Worm (Caenorhabditis elegans) whole organism, late embryonic: ENCODE measurements around the gene C12D12.1.

Experiments used
- C38D4.7 ChIP-seq: fragments of 200-800 bp; sonication (Bioruptor generic); optimal IDR thresholded peaks from 2 replicates; lab custom pipeline; 2018; ENCODE audit warnings: mild to moderate bottlenecking, missing genetic modification characterization, moderate library complexity, missing compliant biosample characterization
- ama-1 ChIP-seq: fragments of 150-350 bp; optimal IDR thresholded peaks from 2 replicates; lab custom pipeline; 2014
- ceh-2 ChIP-seq: sonication (generic microtip); optimal IDR thresholded peaks from 2 replicates; lab custom pipeline; 2016; ENCODE audit warnings: missing genotype, missing genetic modification characterization, missing compliant biosample characterization
- ceh-31 ChIP-seq: sonication (generic microtip); optimal IDR thresholded peaks from 2 replicates; lab custom pipeline; 2016; ENCODE audit warnings: missing genetic modification characterization, missing compliant biosample characterization
- ceh-45 ChIP-seq: fragments of 200-800 bp; sonication (Bioruptor generic); IDR thresholded peaks from 2 replicates; pipeline ENCODE4 v1.3.6; 2022; ENCODE audit warnings: missing genetic modification reagents, missing genetic modification characterization, missing compliant biosample characterization
- ceh-6 ChIP-seq: fragments of 200-800 bp; sonication (Bioruptor generic); optimal IDR thresholded peaks from 2 replicates; lab custom pipeline; 2018; ENCODE audit warnings: mild to moderate bottlenecking, missing genetic modification characterization, missing compliant biosample characterization
- dmd-4 ChIP-seq: sonication (generic microtip); optimal IDR thresholded peaks from 2 replicates; lab custom pipeline; 2016; ENCODE audit warnings: borderline replicate concordance, missing genetic modification characterization, missing compliant biosample characterization
- elt-2 ChIP-seq: sonication (generic microtip); optimal IDR thresholded peaks from 2 replicates; lab custom pipeline; 2016; ENCODE audit warnings: missing genetic modification reagents, missing genetic modification characterization, missing compliant biosample characterization
- elt-4 ChIP-seq: sonication (generic microtip); optimal IDR thresholded peaks from 2 replicates; lab custom pipeline; 2016; ENCODE audit warnings: missing genetic modification characterization, missing compliant biosample characterization
- fkh-6 ChIP-seq: sonication (generic microtip); optimal IDR thresholded peaks from 2 replicates; lab custom pipeline; 2016; ENCODE audit warnings: missing genetic modification characterization, missing compliant biosample characterization
- gmeb-2 ChIP-seq: sonication (generic microtip); optimal IDR thresholded peaks from 2 replicates; lab custom pipeline; 2016; ENCODE audit warnings: missing genetic modification characterization, inconsistent platforms, missing compliant biosample characterization
- hlh-15 ChIP-seq: sonication (generic microtip); optimal IDR thresholded peaks from 2 replicates; lab custom pipeline; 2016; ENCODE audit warnings: missing genetic modification characterization, missing compliant biosample characterization
- hlh-30 ChIP-seq: sonication (generic microtip); optimal IDR thresholded peaks from 2 replicates; lab custom pipeline; 2017; ENCODE audit warnings: antibody characterized with exemption, missing genetic modification characterization, missing compliant biosample characterization; ENCODE audit not compliant: insufficient read depth
- hlh-8 ChIP-seq: sonication (generic microtip); optimal IDR thresholded peaks from 2 replicates; lab custom pipeline; 2016; ENCODE audit warnings: missing genotype, missing genetic modification characterization, missing compliant biosample characterization
- lim-6 ChIP-seq: sonication (generic microtip); optimal IDR thresholded peaks from 2 replicates; lab custom pipeline; 2016; ENCODE audit warnings: missing genetic modification characterization, missing compliant biosample characterization
- madf-2 ChIP-seq: sonication (generic microtip); optimal IDR thresholded peaks from 2 replicates; lab custom pipeline; 2017; ENCODE audit warnings: missing genetic modification characterization, missing compliant biosample characterization
- mec-3 ChIP-seq: sonication (generic microtip); optimal IDR thresholded peaks from 2 replicates; lab custom pipeline; 2016; ENCODE audit warnings: borderline replicate concordance, missing genetic modification characterization, missing compliant biosample characterization
- nfya-1 ChIP-seq: sonication (generic microtip); optimal IDR thresholded peaks from 2 replicates; lab custom pipeline; 2017; ENCODE audit warnings: missing genetic modification characterization, mild to moderate bottlenecking, missing compliant biosample characterization, antibody characterized with exemption, moderate library complexity
- nhr-232 ChIP-seq: sonication (generic microtip); optimal IDR thresholded peaks from 2 replicates; lab custom pipeline; 2016; ENCODE audit warnings: missing genetic modification characterization, missing compliant biosample characterization
- npax-4 ChIP-seq: sonication (generic microtip); optimal IDR thresholded peaks from 2 replicates; lab custom pipeline; 2016; ENCODE audit warnings: missing genetic modification characterization, missing compliant biosample characterization
- pat-9 ChIP-seq: fragments of 200-800 bp; sonication (Bioruptor generic); optimal IDR thresholded peaks from 2 replicates; lab custom pipeline; 2018; ENCODE audit warnings: mild to moderate bottlenecking, missing genetic modification characterization, moderate library complexity, missing compliant biosample characterization
- pax-1 ChIP-seq: fragments of 150-350 bp; optimal IDR thresholded peaks from 2 replicates; lab custom pipeline; 2014; ENCODE audit warnings: missing biosample characterization, missing genetic modification characterization
- pha-2 ChIP-seq: sonication (generic microtip); optimal IDR thresholded peaks from 2 replicates; lab custom pipeline; 2017; ENCODE audit warnings: mild to moderate bottlenecking, missing genetic modification characterization, missing compliant biosample characterization
- pqm-1 ChIP-seq: sonication (generic microtip); optimal IDR thresholded peaks from 2 replicates; lab custom pipeline; 2016; ENCODE audit warnings: missing genetic modification characterization, missing compliant biosample characterization
- ref-2 ChIP-seq: sonication (generic microtip); optimal IDR thresholded peaks from 2 replicates; lab custom pipeline; 2016; ENCODE audit warnings: missing genetic modification characterization, missing compliant biosample characterization
- rnt-1 ChIP-seq: sonication (generic microtip); optimal IDR thresholded peaks from 2 replicates; lab custom pipeline; 2016; ENCODE audit warnings: missing genetic modification characterization, missing compliant biosample characterization
- sdc-2 ChIP-seq: sonication (generic microtip); optimal IDR thresholded peaks from 2 replicates; lab custom pipeline; 2016; ENCODE audit warnings: missing genotype, missing genetic modification characterization, missing compliant biosample characterization
- sox-2 ChIP-seq: fragments of 200-800 bp; sonication (Bioruptor generic); IDR thresholded peaks from 2 replicates; pipeline ENCODE4 v1.3.6; 2022; ENCODE audit warnings: missing genetic modification reagents, missing genetic modification characterization, missing compliant biosample characterization
- syd-9 ChIP-seq: sonication (generic microtip); optimal IDR thresholded peaks from 2 replicates; lab custom pipeline; 2016; ENCODE audit warnings: mild to moderate bottlenecking, missing genetic modification characterization, moderate library complexity, missing compliant biosample characterization
- tbx-7 ChIP-seq: sonication (generic microtip); optimal IDR thresholded peaks from 2 replicates; lab custom pipeline; 2016; ENCODE audit warnings: missing genotype, missing genetic modification characterization, missing compliant biosample characterization
- ttx-3 ChIP-seq: sonication (generic microtip); optimal IDR thresholded peaks from 2 replicates; lab custom pipeline; 2016; ENCODE audit warnings: missing genetic modification reagents, missing genetic modification characterization, missing compliant biosample characterization
- unc-42 ChIP-seq: sonication (generic microtip); optimal IDR thresholded peaks from 2 replicates; lab custom pipeline; 2016; ENCODE audit warnings: missing genotype, missing genetic modification characterization, missing compliant biosample characterization
- unc-55 ChIP-seq: sonication (generic microtip); optimal IDR thresholded peaks from 2 replicates; lab custom pipeline; 2017; ENCODE audit warnings: missing biosample characterization, missing genetic modification reagents, missing genetic modification characterization
- zip-5 ChIP-seq: sonication (generic microtip); optimal IDR thresholded peaks from 2 replicates; lab custom pipeline; 2016; ENCODE audit warnings: missing genetic modification characterization, missing compliant biosample characterization
- ztf-16 ChIP-seq: sonication (generic microtip); optimal IDR thresholded peaks from 2 replicates; lab custom pipeline; 2017; ENCODE audit warnings: missing genetic modification characterization, missing compliant biosample characterization

Gene C12D12.1

ce11 chrX:3540861-3541260, 41.8 kb downstream of the C12D12.1 start (continued):
- TF ChIP-seq hlh-30 (tag; lab: Kevin White, UChicago) (peak; percentile 61), ceh-6 (GFP tag; lab: Kevin White, UChicago) (no peak), pax-1 (tag; lab: Kevin White, UChicago) (no peak), rnt-1 (tag; lab: Kevin White, UChicago) (peak; percentile 22), zip-5 (tag; lab: Kevin White, UChicago) (no peak), pha-2 (tag; lab: Kevin White, UChicago) (no peak), npax-4 (tag; lab: Kevin White, UChicago) (no peak), syd-9 (tag; lab: Kevin White, UChicago) (no peak), ceh-31 (tag; lab: Kevin White, UChicago) (peak; percentile 66), unc-42 (tag; lab: Kevin White, UChicago) (peak; percentile 25), sdc-2 (tag; lab: Kevin White, UChicago) (no peak), nfya-1 (tag; lab: Kevin White, UChicago) (peak; percentile 25), tbx-7 (no peak), ref-2 (peak; percentile 44), nhr-232 (no peak)
- TF ChIP-seq, all 69 proteins: peak for 8

ce11 chrX:3542242-3542641, 43.2 kb downstream of the C12D12.1 start, which contains the start of gene rgs-7:
rgs-7 (plus strand) TSS chrX:3542542.
- TF ChIP-seq dmd-4 (tag; lab: Kevin White, UChicago): no peak
- TF ChIP-seq elt-2 (tag; lab: Kevin White, UChicago): no peak
- no peak for TF ChIP-seq lim-6 (tag; lab: Kevin White, UChicago)
- no peak for TF ChIP-seq unc-55 (GFP tag; lab: Kevin White, UChicago)
- TF ChIP-seq fkh-6 (tag; lab: Kevin White, UChicago): no peak
- TF ChIP-seq ceh-2 (tag; lab: Kevin White, UChicago): no peak
- TF ChIP-seq tbx-7: no peak
- TF ChIP-seq ceh-6 (GFP tag; lab: Kevin White, UChicago): no peak
- TF ChIP-seq hlh-30 (tag; lab: Kevin White, UChicago): no peak
- no peak for TF ChIP-seq ttx-3
- no peak for TF ChIP-seq elt-4 (tag; lab: Kevin White, UChicago)
- no peak for TF ChIP-seq ceh-45 (GFP tag; lab: Robert Waterston, UW)
- no peak for TF ChIP-seq npax-4 (tag; lab: Kevin White, UChicago)
- no peak for TF ChIP-seq nfya-1 (tag; lab: Kevin White, UChicago)

- TF ChIP-seq C38D4.7 (GFP tag; lab: Kevin White, UChicago) (no peak), ztf-16 (tag; lab: Kevin White, UChicago) (no peak), ceh-6 (GFP tag; lab: Kevin White, UChicago) (no peak), zip-5 (tag; lab: Kevin White, UChicago) (no peak)
Observed at ce11 chrX:3547097-3547496, 48.0 kb downstream of the C12D12.1 start.

- TF ChIP-seq pat-9 (tag; lab: Kevin White, UChicago) (no peak), sox-2 (GFP tag; lab: Robert Waterston, UW) (no peak), hlh-8 (tag; lab: Kevin White, UChicago) (no peak), gmeb-2 (tag; lab: Kevin White, UChicago) (no peak), unc-55 (GFP tag; lab: Kevin White, UChicago) (no peak), pqm-1 (no peak), ceh-31 (tag; lab: Kevin White, UChicago) (no peak), madf-2 (tag; lab: Kevin White, UChicago) (no peak), ama-1 (lab: Kevin White, UChicago) (no peak), mec-3 (tag; lab: Kevin White, UChicago) (no peak), hlh-15 (tag; lab: Kevin White, UChicago) (no peak), rnt-1 (tag; lab: Kevin White, UChicago) (no peak)
Observed at ce11 chrX:3547828-3548227, 48.8 kb downstream of the C12D12.1 start.
